Fruit fly (Drosophila melanogaster) S2 (cell line): Measurements from ENCODE around the gene Fam92.

Experiments used
- CG8478 ChIP-seq: fragments of >200 bp; optimal IDR thresholded peaks from 2 replicates; lab custom pipeline; 2018
- CTCF ChIP-seq, 2 experiments: fragments of >200 bp; optimal IDR thresholded peaks; 2 replicates each; lab custom pipeline; 2018

dm6 chr2L:12421793-12422691 is 2.7 kb upstream of the Fam92 start:
- no peak for TF ChIP-seq CTCF (optimal IDR thresholded peaks at IDR 0.05; lab: Kevin White, UChicago)
- TF ChIP-seq CG8478 (lab: Kevin White, UChicago): no peak
